Fruit fly (Drosophila melanogaster): ENCODE results near the gene Pgant5.

Gene Pgant5

dm6 chr2L:5070797-5071579, 22.4 kb downstream of the Pgant5 start, which contains the start of gene RpL37A (continued):
- TF ChIP-seq zfh2 (GFP tag; optimal IDR thresholded peaks at IDR 0.05), result peak; percentile 29
- TF ChIP-seq CG8944 (GFP tag; optimal IDR thresholded peaks at IDR 0.05), result peak; percentile 49
- TF ChIP-seq tap (tag; optimal IDR thresholded peaks at IDR 0.05), result peak; percentile 66
- TF ChIP-seq CG14050 (GFP tag; IDR thresholded peaks at IDR 0.05), result peak; percentile 69; the same call in 2 of the 3 replicates
- TF ChIP-seq Jarid2 (GFP tag; optimal IDR thresholded peaks at IDR 0.05), result peak; percentile 80
- TF ChIP-seq fd3F (GFP tag; optimal IDR thresholded peaks at IDR 0.05), result peak; percentile 55
- 0 out of 2 replicates have a peak, but pooled peaks have one; percentile 21 for TF ChIP-seq dati (GFP tag; IDR thresholded peaks at IDR 0.05)
- TF ChIP-seq dmrt99B (tag; optimal IDR thresholded peaks at IDR 0.05), result peak; percentile 63
- TF ChIP-seq Pdp1 (GFP tag; optimal IDR thresholded peaks at IDR 0.05), result peak; percentile 60 to 85
- TF ChIP-seq ase (GFP tag; IDR thresholded peaks at IDR 0.05), result peak; percentile 57; the same call in 1 of the 3 replicates
- TF ChIP-seq Usf (GFP tag; optimal IDR thresholded peaks at IDR 0.05), result peak; percentile 41
- TF ChIP-seq Nf-YC (tag; optimal IDR thresholded peaks at IDR 0.05), result peak; percentile 70
- TF ChIP-seq Sox102F (GFP tag; optimal IDR thresholded peaks at IDR 0.05), result no peak
- TF ChIP-seq Atf-2 (GFP tag; optimal IDR thresholded peaks at IDR 0.05), result peak; percentile 63
- peak; percentile 78 for TF ChIP-seq Rx (GFP tag; IDR thresholded peaks at IDR 0.05)
- no peak for TF ChIP-seq Tbp (GFP tag; optimal IDR thresholded peaks at IDR 0.05)
- peak; percentile 33 for TF ChIP-seq Sin3A (optimal IDR thresholded peaks at IDR 0.05)
- TF ChIP-seq gem (tag; optimal IDR thresholded peaks at IDR 0.05), result no peak
- peak; percentile 73 for TF ChIP-seq CG5245 (GFP tag; optimal IDR thresholded peaks at IDR 0.05)
- peak; percentile 76 for TF ChIP-seq CG10654 (GFP tag; optimal IDR thresholded peaks at IDR 0.05)
- no peak for TF ChIP-seq Doc3 (GFP tag; IDR thresholded peaks at IDR 0.05; ENCODE audit: partially characterized antibody)
- TF ChIP-seq CG10366 (GFP tag; IDR thresholded peaks at IDR 0.05), result peak; percentile 74
- TF ChIP-seq luna (GFP tag; optimal IDR thresholded peaks at IDR 0.05), result peak; percentile 85
- no peak for TF ChIP-seq GATAe (GFP tag; conservative IDR thresholded peaks at IDR 0.05)
- TF ChIP-seq cato (GFP tag; optimal IDR thresholded peaks at IDR 0.05; ENCODE audit: borderline replicate concordance), result no peak
- no peak for TF ChIP-seq nerfin-2 (GFP tag; IDR thresholded peaks at IDR 0.05; ENCODE audit: partially characterized antibody)
- TF ChIP-seq Dek (tag; optimal IDR thresholded peaks at IDR 0.05), result peak; percentile 58
- TF ChIP-seq Six4 (GFP tag; optimal IDR thresholded peaks at IDR 0.05), result peak; percentile 61
- peak; percentile 64 for TF ChIP-seq CG6683 (GFP tag; optimal IDR thresholded peaks at IDR 0.05)
- TF ChIP-seq stwl (tag; optimal IDR thresholded peaks at IDR 0.05), result peak; percentile 79
- peak; percentile 70 for TF ChIP-seq CTCF (GFP tag; optimal IDR thresholded peaks at IDR 0.05)
- TF ChIP-seq gt (GFP tag; IDR thresholded peaks at IDR 0.05), result peak; percentile 34; the same call in 1 of the 2 replicates
- no peak for TF ChIP-seq esg (GFP tag; conservative IDR thresholded peaks at IDR 0.05)
- peak; percentile 49 for TF ChIP-seq Sry-β (GFP tag; optimal IDR thresholded peaks at IDR 0.05)
- TF ChIP-seq so (GFP tag; IDR thresholded peaks at IDR 0.05), result peak; percentile 81; the same call in 2 of the 3 replicates
- TF ChIP-seq CG17568 (GFP tag; optimal IDR thresholded peaks at IDR 0.05), result peak; percentile 81
- TF ChIP-seq Camta (GFP tag; optimal IDR thresholded peaks at IDR 0.05), result peak; percentile 86
- peak; percentile 56 for TF ChIP-seq BEAF-32 (GFP tag; optimal IDR thresholded peaks at IDR 0.05)
- TF ChIP-seq HLH3B (GFP tag; IDR thresholded peaks at IDR 0.05), result peak; percentile 58; the same call in 1 of the 2 replicates
- TF ChIP-seq gsb (GFP tag; IDR thresholded peaks at IDR 0.05), result peak; percentile 54; the same call in 1 of the 2 replicates
- TF ChIP-seq CG18619 (GFP tag; optimal IDR thresholded peaks at IDR 0.05), result peak; percentile 81
- TF ChIP-seq Ssrp (tag; optimal IDR thresholded peaks at IDR 0.05), result peak; percentile 55
- peak; percentile 66 for TF ChIP-seq CG8359 (GFP tag; optimal IDR thresholded peaks at IDR 0.05; ENCODE audit: borderline replicate concordance)
- TF ChIP-seq CG7928 (GFP tag; optimal IDR thresholded peaks at IDR 0.05), result peak; percentile 64
- peak in 1 of 2 experiments; percentile 71 for TF ChIP-seq bsh (GFP tag; optimal IDR thresholded peaks at IDR 0.05)
- peak; percentile 68 for TF ChIP-seq TFAM (GFP tag; optimal IDR thresholded peaks at IDR 0.05)
- peak; percentile 69 for TF ChIP-seq CG18262 (tag; optimal IDR thresholded peaks at IDR 0.05)
- no peak for TF ChIP-seq bowl (GFP tag; IDR thresholded peaks at IDR 0.05)
- TF ChIP-seq CG14441 (GFP tag; IDR thresholded peaks at IDR 0.05), result peak; percentile 57; the same call in 1 of the 2 replicates
